Worm (Caenorhabditis elegans) whole organism, late embryonic: ENCODE results near the gene srh-185.
"Not testable (repeated sequence)": the region's sequence is repeated elsewhere in the genome, so short reads cannot be mapped to it uniquely, and the experiment has no call there.

Source experiments
- C38D4.7 ChIP-seq: fragments of 200-800 bp; sonication (Bioruptor generic); optimal IDR thresholded peaks from 2 replicates; lab custom pipeline; 2018; ENCODE audit warnings: mild to moderate bottlenecking, missing genetic modification characterization, moderate library complexity, missing compliant biosample characterization
- F13H6.1 ChIP-seq: sonication (generic microtip); optimal IDR thresholded peaks from 2 replicates; lab custom pipeline; 2016; ENCODE audit warnings: missing genetic modification characterization, missing compliant biosample characterization
- K02D7.2 ChIP-seq: sonication (generic microtip); optimal IDR thresholded peaks from 2 replicates; lab custom pipeline; 2017; ENCODE audit warnings: mild to moderate bottlenecking, missing genetic modification characterization, missing compliant biosample characterization
- K09A11.1 ChIP-seq: sonication (generic microtip); optimal IDR thresholded peaks from 2 replicates; lab custom pipeline; 2017; ENCODE audit warnings: antibody characterized with exemption, mild to moderate bottlenecking, missing genetic modification characterization, missing compliant biosample characterization; ENCODE audit not compliant: insufficient read depth
- ceh-14 ChIP-seq: sonication (generic microtip); optimal IDR thresholded peaks from 2 replicates; lab custom pipeline; 2016; ENCODE audit warnings: missing genotype, missing genetic modification characterization, missing compliant biosample characterization
- ceh-19 ChIP-seq: fragments of 200-800 bp; sonication (Bioruptor generic); optimal IDR thresholded peaks from 2 replicates; lab custom pipeline; 2018; ENCODE audit warnings: mild to moderate bottlenecking, missing genetic modification characterization, missing compliant biosample characterization
- ceh-22 ChIP-seq: sonication (generic microtip); optimal IDR thresholded peaks from 2 replicates; lab custom pipeline; 2017; ENCODE audit warnings: missing biosample characterization, missing genetic modification characterization
- ceh-30 ChIP-seq: fragments of 150-350 bp; optimal IDR thresholded peaks from 2 replicates; lab custom pipeline; 2014; ENCODE audit warnings: missing biosample characterization, missing genetic modification characterization
- ceh-48 ChIP-seq: sonication (generic microtip); optimal IDR thresholded peaks from 2 replicates; lab custom pipeline; 2016; ENCODE audit warnings: missing genetic modification characterization, inconsistent platforms, missing compliant biosample characterization
- ceh-6 ChIP-seq: fragments of 200-800 bp; sonication (Bioruptor generic); optimal IDR thresholded peaks from 2 replicates; lab custom pipeline; 2018; ENCODE audit warnings: mild to moderate bottlenecking, missing genetic modification characterization, missing compliant biosample characterization
- elt-2 ChIP-seq: sonication (generic microtip); optimal IDR thresholded peaks from 2 replicates; lab custom pipeline; 2016; ENCODE audit warnings: missing genetic modification reagents, missing genetic modification characterization, missing compliant biosample characterization
- fkh-10 ChIP-seq: fragments of 150-350 bp; optimal IDR thresholded peaks from 2 replicates; lab custom pipeline; 2014; ENCODE audit warnings: missing biosample characterization, missing genetic modification reagents, missing genetic modification characterization
- hlh-13 ChIP-seq: fragments of 200-800 bp; sonication (Bioruptor generic); optimal IDR thresholded peaks from 2 replicates; lab custom pipeline; 2018; ENCODE audit warnings: mild to moderate bottlenecking, missing genetic modification characterization, missing compliant biosample characterization
- hlh-15 ChIP-seq: sonication (generic microtip); optimal IDR thresholded peaks from 2 replicates; lab custom pipeline; 2016; ENCODE audit warnings: missing genetic modification characterization, missing compliant biosample characterization
- hlh-30 ChIP-seq: sonication (generic microtip); optimal IDR thresholded peaks from 2 replicates; lab custom pipeline; 2017; ENCODE audit warnings: antibody characterized with exemption, missing genetic modification characterization, missing compliant biosample characterization; ENCODE audit not compliant: insufficient read depth
- hlh-6 ChIP-seq: sonication (generic microtip); optimal IDR thresholded peaks from 2 replicates; lab custom pipeline; 2016; ENCODE audit warnings: missing genotype, missing genetic modification characterization, missing compliant biosample characterization
- lim-6 ChIP-seq: sonication (generic microtip); optimal IDR thresholded peaks from 2 replicates; lab custom pipeline; 2016; ENCODE audit warnings: missing genetic modification characterization, missing compliant biosample characterization
- lin-11 ChIP-seq: fragments of 200-800 bp; sonication (Bioruptor generic); optimal IDR thresholded peaks from 2 replicates; lab custom pipeline; 2018; ENCODE audit warnings: mild to moderate bottlenecking, missing genetic modification characterization, missing compliant biosample characterization
- madf-2 ChIP-seq: sonication (generic microtip); optimal IDR thresholded peaks from 2 replicates; lab custom pipeline; 2017; ENCODE audit warnings: missing genetic modification characterization, missing compliant biosample characterization
- mec-3 ChIP-seq: sonication (generic microtip); optimal IDR thresholded peaks from 2 replicates; lab custom pipeline; 2016; ENCODE audit warnings: borderline replicate concordance, missing genetic modification characterization, missing compliant biosample characterization
- nhr-11 ChIP-seq: fragments of 150-350 bp; optimal IDR thresholded peaks from 2 replicates; lab custom pipeline; 2014; ENCODE audit warnings: missing biosample characterization, missing genetic modification characterization
- nhr-232 ChIP-seq: sonication (generic microtip); optimal IDR thresholded peaks from 2 replicates; lab custom pipeline; 2016; ENCODE audit warnings: missing genetic modification characterization, missing compliant biosample characterization
- npax-4 ChIP-seq: sonication (generic microtip); optimal IDR thresholded peaks from 2 replicates; lab custom pipeline; 2016; ENCODE audit warnings: missing genetic modification characterization, missing compliant biosample characterization
- odd-2 ChIP-seq: sonication (generic microtip); optimal IDR thresholded peaks from 2 replicates; lab custom pipeline; 2017; ENCODE audit warnings: antibody characterized with exemption, mild to moderate bottlenecking, missing genetic modification characterization, missing compliant biosample characterization
- pat-9 ChIP-seq: fragments of 200-800 bp; sonication (Bioruptor generic); optimal IDR thresholded peaks from 2 replicates; lab custom pipeline; 2018; ENCODE audit warnings: mild to moderate bottlenecking, missing genetic modification characterization, moderate library complexity, missing compliant biosample characterization
- pha-4 ChIP-seq: fragments of 150-350 bp; optimal IDR thresholded peaks from 2 replicates; lab custom pipeline; 2018; ENCODE audit warnings: missing biosample characterization, missing genetic modification reagents, missing genetic modification characterization
- syd-9 ChIP-seq: sonication (generic microtip); optimal IDR thresholded peaks from 2 replicates; lab custom pipeline; 2016; ENCODE audit warnings: mild to moderate bottlenecking, missing genetic modification characterization, moderate library complexity, missing compliant biosample characterization
- tbx-2 ChIP-seq: sonication (generic microtip); optimal IDR thresholded peaks from 2 replicates; lab custom pipeline; 2016; ENCODE audit warnings: missing genetic modification characterization, missing compliant biosample characterization
- ttx-3 ChIP-seq: sonication (generic microtip); optimal IDR thresholded peaks from 2 replicates; lab custom pipeline; 2016; ENCODE audit warnings: missing genetic modification reagents, missing genetic modification characterization, missing compliant biosample characterization
- zip-5 ChIP-seq: sonication (generic microtip); optimal IDR thresholded peaks from 2 replicates; lab custom pipeline; 2016; ENCODE audit warnings: missing genetic modification characterization, missing compliant biosample characterization
- ztf-16 ChIP-seq: sonication (generic microtip); optimal IDR thresholded peaks from 2 replicates; lab custom pipeline; 2017; ENCODE audit warnings: missing genetic modification characterization, missing compliant biosample characterization

Gene srh-185

ce11 chrV:3062078-3062477, 4.0 kb upstream of the srh-185 start, which contains the start of gene srt-15:
TSS of gene srt-15 (minus strand) at chrV:3062178.
- no peak for TF ChIP-seq zip-5
- TF ChIP-seq C38D4.7 = no peak
- TF ChIP-seq lin-11 (tag; lab: Kevin White, UChicago) = no peak
- no peak for TF ChIP-seq ttx-3 (tag; lab: Kevin White, UChicago)
- TF ChIP-seq nhr-11 (tag; lab: Kevin White, UChicago) = no peak
- TF ChIP-seq ceh-6 (GFP tag; lab: Kevin White, UChicago) = no peak
- no peak for TF ChIP-seq ceh-22 (tag; lab: Kevin White, UChicago)
- TF ChIP-seq lim-6 (tag; lab: Kevin White, UChicago) = no peak
- no peak for TF ChIP-seq K09A11.1 (tag; lab: Kevin White, UChicago)
- no peak for TF ChIP-seq odd-2 (tag; lab: Kevin White, UChicago)
- TF ChIP-seq elt-2 (tag; lab: Kevin White, UChicago) = no peak
- no peak for TF ChIP-seq hlh-13 (GFP tag; lab: Kevin White, UChicago)
- TF ChIP-seq hlh-15 (tag; lab: Kevin White, UChicago) = no peak
- no peak for TF ChIP-seq F13H6.1 (tag; lab: Kevin White, UChicago)
- TF ChIP-seq madf-2 (tag; lab: Kevin White, UChicago) = no peak
- no peak for TF ChIP-seq tbx-2
- TF ChIP-seq npax-4 (tag; lab: Kevin White, UChicago) = no peak
- no peak for TF ChIP-seq nhr-232 (tag; lab: Kevin White, UChicago)
- TF ChIP-seq, all 69 proteins: peak for 0

ce11 chrV:3064418-3064817, 1.6 kb upstream of the srh-185 start, which contains the start of gene srt-16:
TSS of gene srt-16 (minus strand) at chrV:3064518.
- not testable (repeated sequence) for TF ChIP-seq hlh-30, ceh-14, hlh-6 (tag; lab: Kevin White, UChicago)
- TF ChIP-seq, all 69 proteins: peak for 0; not testable (repeated sequence) for 69

- TF ChIP-seq ceh-19 (GFP tag; lab: Kevin White, UChicago) (no peak), pat-9 (tag; lab: Kevin White, UChicago) (no peak), K02D7.2 (tag; lab: Kevin White, UChicago) (no peak), ceh-6 (GFP tag; lab: Kevin White, UChicago) (no peak)
These were observed 3.1 kb downstream of the srh-185 start, which contains the start of gene str-40 for ce11 chrV:3069101-3069500. TSS of gene str-40 (minus strand) at chrV:3069201.

- TF ChIP-seq ceh-19 (GFP tag; lab: Kevin White, UChicago) (no peak), syd-9 (tag; lab: Kevin White, UChicago) (no peak), K02D7.2 (tag; lab: Kevin White, UChicago) (no peak), ttx-3 (tag; lab: Kevin White, UChicago) (no peak), K09A11.1 (tag; lab: Kevin White, UChicago) (no peak)
These were observed 5.5 kb downstream of the srh-185 start, which contains the start of gene C50H11.13 for ce11 chrV:3071548-3071947. TSS of gene C50H11.13 (minus strand) at chrV:3071648.

- TF ChIP-seq tbx-2 = no peak
- no peak for TF ChIP-seq mec-3 (tag; lab: Kevin White, UChicago)
- TF ChIP-seq ztf-16 (tag; lab: Kevin White, UChicago) = no peak
- TF ChIP-seq fkh-10 (GFP tag; lab: Kevin White, UChicago) = no peak
- no peak for TF ChIP-seq ceh-30 (tag; lab: Kevin White, UChicago)
- TF ChIP-seq ceh-48 (tag; lab: Kevin White, UChicago) = no peak
- TF ChIP-seq pha-4 (tag; lab: Kevin White, UChicago) = no peak
- TF ChIP-seq, all 69 proteins: peak for 0
These were observed 14.8 kb downstream of the srh-185 start, which contains the start of gene srt-5 for ce11 chrV:3080792-3081191. TSS of gene srt-5 (minus strand) at chrV:3080892.
